Fruit fly (Drosophila melanogaster): ENCODE data around the gene CG4666.

CG4666 gene

dm6 chrX:6074845-6075244 lies 2.7 kb downstream of the CG4666 start, which contains the start of gene Tsp5D (continued):
- TF ChIP-seq bsh (GFP tag; optimal IDR thresholded peaks at IDR 0.05) (peak; percentile 92 to 96), CG33557 (GFP tag; optimal IDR thresholded peaks at IDR 0.05) (peak; percentile 56), CG9932 (GFP tag; IDR thresholded peaks at IDR 0.05) (peak; percentile 51), Asciz (GFP tag; optimal IDR thresholded peaks at IDR 0.05) (peak; percentile 96), D (optimal IDR thresholded peaks at IDR 0.05) (no peak), D (GFP tag; optimal IDR thresholded peaks at IDR 0.05) (peak; percentile 96), org-1 (GFP tag; optimal IDR thresholded peaks at IDR 0.05) (peak; percentile 85), CG4820 (GFP tag; optimal IDR thresholded peaks at IDR 0.05) (peak; percentile 93), CG1602 (GFP tag; optimal IDR thresholded peaks at IDR 0.05) (peak; percentile 88), CG2678 (tag; optimal IDR thresholded peaks at IDR 0.05) (peak; percentile 95), CG2889 (GFP tag; IDR thresholded peaks at IDR 0.05) (peak; percentile 74; the same call in 2 of the 3 replicates), CG15514 (GFP tag; optimal IDR thresholded peaks at IDR 0.05) (peak; percentile 60), CG17912 (GFP tag; optimal IDR thresholded peaks at IDR 0.05) (peak; percentile 28), CG1792 (GFP tag; optimal IDR thresholded peaks at IDR 0.05) (peak; percentile 33), Scr (GFP tag; IDR thresholded peaks at IDR 0.05; ENCODE audit: partially characterized antibody) (no peak), HmgZ (tag; optimal IDR thresholded peaks at IDR 0.05) (peak; percentile 79), h (optimal IDR thresholded peaks at IDR 0.05) (no peak), CG17361 (GFP tag; IDR thresholded peaks at IDR 0.05) (peak; percentile 93), CG12104 (GFP tag; optimal IDR thresholded peaks at IDR 0.05) (peak; percentile 86), CG10321 (GFP tag; IDR thresholded peaks at IDR 0.05) (peak; percentile 70), eve (GFP tag; optimal IDR thresholded peaks at IDR 0.05) (no peak), da (GFP tag; optimal IDR thresholded peaks at IDR 0.05) (no peak), CG9727 (GFP tag; optimal IDR thresholded peaks at IDR 0.05) (peak; percentile 79), cwo (GFP tag; optimal IDR thresholded peaks at IDR 0.05) (peak; percentile 78), H2.0 (GFP tag; IDR thresholded peaks at IDR 0.05) (peak; percentile 95), so (GFP tag; IDR thresholded peaks at IDR 0.05) (peak; percentile 96), CG8765 (GFP tag; IDR thresholded peaks at IDR 0.05) (no peak; the same call in 1 of the 2 replicates), ems (GFP tag; optimal IDR thresholded peaks at IDR 0.05) (peak; percentile 39), rib (GFP tag; IDR thresholded peaks at IDR 0.05) (0 out of 2 replicates have a peak, but pooled peaks have one; percentile 64), schlank (tag; optimal IDR thresholded peaks at IDR 0.05) (no peak), dmrt99B (tag; optimal IDR thresholded peaks at IDR 0.05) (peak; percentile 96), CG10209 (GFP tag; optimal IDR thresholded peaks at IDR 0.05) (peak; percentile 90), CG12155 (GFP tag; optimal IDR thresholded peaks at IDR 0.05) (peak; percentile 69), pan (optimal IDR thresholded peaks at IDR 0.05) (no peak), pan (GFP tag; optimal IDR thresholded peaks at IDR 0.05 in 1 of 2, IDR thresholded peaks at IDR 0.05 in 1 of 2) (peak in 1 of 2 experiments; percentile 96), Six4 (GFP tag; optimal IDR thresholded peaks at IDR 0.05) (peak; percentile 93), danr (GFP tag; IDR thresholded peaks at IDR 0.05) (peak; percentile 88), Adf1 (GFP tag; IDR thresholded peaks at IDR 0.05) (0 out of 2 replicates have a peak, but pooled peaks have one; percentile 29), Fer2 (tag; optimal IDR thresholded peaks at IDR 0.05) (peak; percentile 61), ash1 (GFP tag; optimal IDR thresholded peaks at IDR 0.05) (no peak), Chrac-16 (GFP tag; optimal IDR thresholded peaks at IDR 0.05) (peak; percentile 74), p53 (GFP tag; optimal IDR thresholded peaks at IDR 0.05) (no peak), jing (GFP tag; optimal IDR thresholded peaks at IDR 0.05) (peak; percentile 82), CG8089 (GFP tag; optimal IDR thresholded peaks at IDR 0.05) (peak; percentile 26), inv (GFP tag; IDR thresholded peaks at IDR 0.05; ENCODE audit: partially characterized antibody) (no peak), HLHmδ (GFP tag; optimal IDR thresholded peaks at IDR 0.05) (no peak), CG9817 (tag; optimal IDR thresholded peaks at IDR 0.05) (peak; percentile 83), CG8924 (tag; optimal IDR thresholded peaks at IDR 0.05) (peak; percentile 92), wek (GFP tag; optimal IDR thresholded peaks at IDR 0.05) (peak; percentile 75), sd (tag; optimal IDR thresholded peaks at IDR 0.05) (peak; percentile 73), CG7372 (GFP tag; IDR thresholded peaks at IDR 0.05) (peak; percentile 81)
